Worm (Caenorhabditis elegans) whole organism, L2 larva: ENCODE measurements around the gene irld-65.
A peak's percentile ranks its signal among the peaks of the same experiment; 100 is the strongest.

Experiments
- C34F6.9 ChIP-seq: fragments of 150-350 bp; optimal IDR thresholded peaks from 2 replicates; lab custom pipeline; 2014; ENCODE audit warnings: missing biosample characterization, missing genetic modification characterization
- F13H6.1 ChIP-seq: sonication (generic microtip); optimal IDR thresholded peaks from 2 replicates; lab custom pipeline; 2016; ENCODE audit warnings: missing genetic modification characterization, missing compliant biosample characterization
- Y55F3AM.14 ChIP-seq: fragments of 200-800 bp; sonication (Bioruptor generic); optimal IDR thresholded peaks from 2 replicates; lab custom pipeline; 2018; ENCODE audit warnings: mild to moderate bottlenecking, missing genetic modification characterization, missing compliant biosample characterization
- ZK546.5 ChIP-seq: sonication (generic microtip); optimal IDR thresholded peaks from 2 replicates; lab custom pipeline; 2017; ENCODE audit warnings: missing biosample characterization, missing genetic modification characterization
- aly-2 ChIP-seq: fragments of 150-350 bp; optimal IDR thresholded peaks from 2 replicates; lab custom pipeline; 2014; ENCODE audit warnings: missing biosample characterization, missing genetic modification characterization
- ama-1 ChIP-seq: fragments of 150-350 bp; optimal IDR thresholded peaks from 2 replicates; lab custom pipeline; 2018; ENCODE audit warnings: inconsistent platforms
- ceh-16 ChIP-seq: fragments of 150-350 bp; optimal IDR thresholded peaks from 2 replicates; lab custom pipeline; 2014; ENCODE audit warnings: missing biosample characterization, missing genetic modification characterization
- ceh-82 ChIP-seq: fragments of 150-350 bp; optimal IDR thresholded peaks from 2 replicates; lab custom pipeline; 2014; ENCODE audit warnings: missing biosample characterization, missing genetic modification characterization
- crh-2 ChIP-seq: sonication (generic microtip); optimal IDR thresholded peaks from 2 replicates; lab custom pipeline; 2017; ENCODE audit warnings: missing biosample characterization, missing genetic modification characterization
- elt-3 ChIP-seq: sonication (generic microtip); optimal IDR thresholded peaks from 2 replicates; lab custom pipeline; 2017; ENCODE audit warnings: missing biosample characterization, missing genetic modification characterization
- fos-1 ChIP-seq: fragments of 150-350 bp; optimal IDR thresholded peaks from 2 replicates; lab custom pipeline; 2014; ENCODE audit warnings: missing biosample characterization, missing genetic modification characterization
- gmeb-1 ChIP-seq: fragments of 150-350 bp; optimal IDR thresholded peaks from 2 replicates; lab custom pipeline; 2014; ENCODE audit warnings: missing biosample characterization, missing genetic modification characterization
- lin-11 ChIP-seq: fragments of 150-350 bp; sonication (generic microtip); optimal IDR thresholded peaks from 2 replicates; lab custom pipeline; 2014; ENCODE audit warnings: missing biosample characterization, missing genetic modification characterization, inconsistent platforms, mixed read lengths
- lin-13 ChIP-seq: fragments of 150-350 bp; optimal IDR thresholded peaks from 2 replicates; lab custom pipeline; 2014; ENCODE audit warnings: missing biosample characterization, missing genetic modification reagents, missing genetic modification characterization
- lin-39 ChIP-seq: fragments of 150-350 bp; optimal IDR thresholded peaks from 2 replicates; lab custom pipeline; 2014; ENCODE audit warnings: missing biosample characterization, missing genetic modification reagents, missing genetic modification characterization
- lsy-2 ChIP-seq, 2 experiments: fragments of 150-350 bp in 1 of 2; sonication (generic microtip) in 1 of 2; optimal IDR thresholded peaks; 2 replicates each; lab custom pipeline; 2014 to 2017; ENCODE audit warnings: missing biosample characterization in 2 of 2, missing genetic modification characterization in 2 of 2
- mab-5 ChIP-seq: fragments of 150-350 bp; optimal IDR thresholded peaks from 2 replicates; lab custom pipeline; 2014; ENCODE audit warnings: missing biosample characterization, missing genetic modification characterization
- mbf-1 ChIP-seq: sonication (generic microtip); optimal IDR thresholded peaks from 2 replicates; lab custom pipeline; 2017; ENCODE audit warnings: missing biosample characterization, missing genetic modification characterization
- mdl-1 ChIP-seq, 2 experiments: fragments of 150-350 bp in 1 of 2; sonication (generic microtip) in 1 of 2; optimal IDR thresholded peaks; 2 replicates each; lab custom pipeline; 2017; ENCODE audit warnings: missing biosample characterization in 2 of 2, missing genetic modification characterization in 2 of 2
- nhr-12 ChIP-seq: fragments of 150-350 bp; optimal IDR thresholded peaks from 2 replicates; lab custom pipeline; 2014; ENCODE audit warnings: missing biosample characterization, missing genetic modification characterization
- nhr-129 ChIP-seq: fragments of 150-350 bp; optimal IDR thresholded peaks from 2 replicates; lab custom pipeline; 2014; ENCODE audit warnings: missing biosample characterization, missing genetic modification characterization
- nhr-23 ChIP-seq: fragments of 150-350 bp; optimal IDR thresholded peaks from 2 replicates; lab custom pipeline; 2014; ENCODE audit warnings: missing biosample characterization, missing genetic modification reagents, missing genetic modification characterization
- nhr-25 ChIP-seq: fragments of 150-350 bp; sonication (generic microtip); optimal IDR thresholded peaks from 3 replicates; lab custom pipeline; 2014; ENCODE audit warnings: missing biosample characterization, missing genetic modification characterization
- nhr-6 ChIP-seq: fragments of 150-350 bp; optimal IDR thresholded peaks from 2 replicates; lab custom pipeline; 2014; ENCODE audit warnings: missing biosample characterization, missing genetic modification characterization
- nhr-77 ChIP-seq: fragments of 150-350 bp; optimal IDR thresholded peaks from 2 replicates; lab custom pipeline; 2014; ENCODE audit warnings: missing biosample characterization, missing genetic modification characterization
- sem-4 ChIP-seq: fragments of 150-350 bp; optimal IDR thresholded peaks from 2 replicates; lab custom pipeline; 2014; ENCODE audit warnings: missing biosample characterization, missing genetic modification reagents, missing genetic modification characterization
- skn-1 ChIP-seq: sonication (generic microtip); optimal IDR thresholded peaks from 2 replicates; lab custom pipeline; 2017; ENCODE audit warnings: missing biosample characterization, missing genetic modification characterization
- snpc-4 ChIP-seq: fragments of 150-350 bp; optimal IDR thresholded peaks from 2 replicates; lab custom pipeline; 2014; ENCODE audit warnings: missing biosample characterization, missing genetic modification characterization
- unc-55 ChIP-seq: fragments of 150-350 bp; sonication (generic microtip); optimal IDR thresholded peaks from 3 replicates; lab custom pipeline; 2014; ENCODE audit warnings: missing biosample characterization, missing genetic modification reagents, missing genetic modification characterization
- unc-62 ChIP-seq: fragments of 150-350 bp; optimal IDR thresholded peaks from 2 replicates; lab custom pipeline; 2014; ENCODE audit warnings: missing biosample characterization, missing genetic modification reagents, missing genetic modification characterization
- zag-1 ChIP-seq: fragments of 150-350 bp; optimal IDR thresholded peaks from 2 replicates; lab custom pipeline; 2014; ENCODE audit warnings: missing biosample characterization, missing genetic modification characterization
- ztf-1 ChIP-seq: fragments of 200-800 bp; sonication (Bioruptor generic); conservative IDR thresholded peaks from 2 replicates; pipeline ENCODE4 v1.3.6; 2022; ENCODE audit warnings: missing genetic modification characterization, missing compliant biosample characterization
- ztf-11 ChIP-seq: sonication (generic microtip); optimal IDR thresholded peaks from 2 replicates; lab custom pipeline; 2017; ENCODE audit warnings: missing biosample characterization, missing genetic modification characterization

Gene irld-65

DNA sequence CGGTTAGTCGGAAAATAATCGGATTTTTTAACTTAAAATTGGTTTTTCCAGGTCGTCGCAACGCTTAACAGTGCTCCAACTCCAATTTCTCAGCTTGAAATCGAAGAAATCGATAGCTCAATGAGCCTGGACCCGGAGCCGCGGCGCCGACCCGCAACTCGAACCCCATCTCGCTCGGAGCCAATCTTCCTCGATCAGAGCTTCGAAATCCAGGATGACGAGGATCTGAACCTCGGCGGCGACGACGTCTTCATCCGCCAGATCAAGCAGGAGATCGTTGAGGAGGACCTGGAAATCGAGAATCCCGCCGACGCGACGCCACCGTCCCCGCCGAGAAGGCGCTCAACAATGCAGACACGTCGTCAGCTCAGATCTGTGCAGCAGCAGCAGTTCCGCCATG lies 17.5 kb downstream of the irld-65 start:
- TF ChIP-seq fos-1 (tag; lab: Kevin White, UChicago) (no peak), nhr-77 (tag; lab: Kevin White, UChicago) (no peak), C34F6.9 (tag; lab: Kevin White, UChicago) (no peak), ZK546.5 (tag; lab: Kevin White, UChicago) (no peak), nhr-23 (tag; lab: Kevin White, UChicago) (no peak), skn-1 (tag; lab: Kevin White, UChicago) (no peak), nhr-25 (tag; lab: Kevin White, UChicago) (no peak), ztf-11 (tag; lab: Kevin White, UChicago) (no peak), mbf-1 (tag; lab: Kevin White, UChicago) (no peak)

DNA sequence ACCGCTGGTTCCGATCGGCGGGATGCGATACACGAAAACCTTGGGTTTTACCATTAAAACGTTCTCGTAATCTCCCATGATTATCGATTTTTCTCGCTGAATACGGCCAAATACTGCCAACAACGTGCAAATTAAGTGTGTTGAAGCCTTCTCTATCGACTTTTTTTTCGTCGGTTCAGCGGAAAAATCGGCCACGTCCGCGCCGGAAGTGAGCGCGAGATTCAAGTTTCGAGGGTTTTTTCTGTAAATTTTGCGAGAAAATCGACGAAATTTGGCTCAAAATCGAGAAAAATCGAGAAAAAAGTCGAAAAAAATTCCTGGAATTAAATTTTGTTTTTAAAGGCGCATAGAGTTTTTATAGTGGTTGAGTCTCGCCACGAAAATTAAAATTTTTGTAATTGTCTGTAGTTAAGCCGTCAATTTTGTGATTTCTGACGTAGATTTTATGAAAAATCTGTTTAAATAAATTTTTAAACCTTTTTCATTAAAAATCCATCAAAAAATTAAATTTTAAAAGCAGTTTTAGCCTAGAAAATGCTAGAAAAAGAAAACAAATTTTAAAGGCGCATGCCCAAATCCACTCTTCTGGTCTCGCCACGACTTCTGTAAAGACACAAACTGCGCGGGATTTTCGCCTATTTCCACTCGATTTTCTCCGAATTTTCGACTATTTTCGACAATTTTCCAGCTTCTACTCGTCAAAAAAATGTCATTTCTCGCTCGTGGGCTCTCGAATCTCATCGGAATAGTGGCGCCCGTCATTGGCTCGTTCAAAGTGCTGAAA lies 18.5 kb downstream of the irld-65 start, which contains the start of the genes ncap-1 and Y110A2AR.1:
Gene ncap-1 (minus strand): TSS at position 241 of the 784 bp plus-strand sequence.
Gene Y110A2AR.1 (plus strand): TSS at position 637 of the 784 bp plus-strand sequence.
- TF ChIP-seq crh-2 (tag; lab: Kevin White, UChicago) (no peak), unc-62 (GFP tag; lab: Kevin White, UChicago) (no peak), zag-1 (tag; lab: Kevin White, UChicago) (no peak), mbf-1 (tag; lab: Kevin White, UChicago) (no peak), ceh-82 (tag; lab: Kevin White, UChicago) (no peak), aly-2 (tag; lab: Kevin White, UChicago) (no peak), ceh-16 (tag; lab: Kevin White, UChicago) (no peak), snpc-4 (tag; lab: Kevin White, UChicago) (no peak), elt-3 (tag; lab: Kevin White, UChicago) (no peak), C34F6.9 (tag; lab: Kevin White, UChicago) (peak; percentile 19), fos-1 (tag; lab: Kevin White, UChicago) (no peak), ZK546.5 (tag; lab: Kevin White, UChicago) (no peak), nhr-12 (tag; lab: Kevin White, UChicago) (no peak), skn-1 (tag; lab: Kevin White, UChicago) (no peak), F13H6.1 (tag; lab: Kevin White, UChicago) (no peak), sem-4 (tag; lab: Kevin White, UChicago) (no peak), gmeb-1 (tag; lab: Kevin White, UChicago) (peak; percentile 27), lsy-2 (tag; optimal IDR thresholded peaks at IDR 0.05; lab: Kevin White, UChicago) (peak in 1 of 2 experiments; percentile 25), unc-55 (GFP tag; lab: Kevin White, UChicago) (peak; percentile 34), lin-11 (tag; lab: Kevin White, UChicago) (no peak), Y55F3AM.14 (no peak), nhr-23 (tag; lab: Kevin White, UChicago) (no peak), mab-5 (tag; lab: Kevin White, UChicago) (no peak), mdl-1 (tag; optimal IDR thresholded peaks at IDR 0.05; lab: Kevin White, UChicago) (no peak), nhr-129 (tag; lab: Kevin White, UChicago) (no peak), lin-39 (tag; lab: Kevin White, UChicago) (no peak), nhr-77 (tag; lab: Kevin White, UChicago) (no peak)

DNA sequence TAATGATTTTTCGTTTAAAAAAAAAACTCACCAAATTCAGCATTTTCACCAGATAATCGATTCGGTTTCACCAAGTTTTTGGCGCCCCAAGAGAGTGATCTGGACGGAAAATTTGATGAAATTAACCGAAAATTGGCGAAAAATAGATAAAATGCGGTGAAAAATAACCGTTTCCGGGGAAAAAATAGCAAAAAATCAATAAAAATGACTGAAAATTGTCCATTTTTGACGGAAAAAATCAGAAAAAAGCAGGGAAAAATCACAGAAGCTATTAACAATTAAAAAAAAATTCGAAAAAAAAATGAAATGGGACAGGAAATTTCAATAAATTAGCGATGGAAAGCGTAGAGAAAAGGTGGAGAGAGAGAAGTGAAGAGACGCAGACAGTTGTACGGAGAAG lies 24.2 kb downstream of the irld-65 start, which contains the start of gene ubc-15:
Gene ubc-15 (minus strand): TSS at position 101 of the 400 bp plus-strand sequence.
- peak; percentile 5 for TF ChIP-seq unc-55 (GFP tag; lab: Kevin White, UChicago)
- TF ChIP-seq lin-13 (GFP tag; lab: Kevin White, UChicago): no peak
- no peak for TF ChIP-seq unc-62 (GFP tag; lab: Kevin White, UChicago)
- TF ChIP-seq skn-1 (tag; lab: Kevin White, UChicago): no peak
- TF ChIP-seq zag-1 (tag; lab: Kevin White, UChicago): no peak
- no peak for TF ChIP-seq nhr-129 (tag; lab: Kevin White, UChicago)
- no peak for TF ChIP-seq mbf-1 (tag; lab: Kevin White, UChicago)

DNA sequence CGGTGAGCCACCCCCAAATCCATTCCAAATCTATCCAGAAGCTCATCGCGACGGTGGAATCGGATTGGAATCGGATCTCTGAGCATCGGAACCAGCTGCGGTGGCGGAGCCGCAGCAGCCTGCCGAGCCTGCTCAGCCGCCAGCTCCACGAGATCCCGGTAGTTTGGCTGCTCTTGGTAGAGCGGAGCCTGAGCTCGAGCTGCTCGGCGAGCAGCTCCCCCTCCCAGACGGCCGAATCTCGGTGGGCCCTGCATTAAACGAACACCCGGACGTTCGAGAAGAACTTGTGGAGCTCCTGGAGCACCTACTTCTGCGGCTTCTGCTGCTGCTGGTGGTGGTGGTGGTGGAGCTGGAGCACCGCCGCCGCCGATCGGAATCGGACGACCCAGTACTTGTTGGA lies 34.0 kb downstream of the irld-65 start:
- TF ChIP-seq nhr-6 (tag; lab: Kevin White, UChicago) (no peak), crh-2 (tag; lab: Kevin White, UChicago) (no peak), sem-4 (tag; lab: Kevin White, UChicago) (no peak), ztf-1 (GFP tag; lab: Robert Waterston, UW) (no peak), ama-1 (no peak), ceh-16 (tag; lab: Kevin White, UChicago) (no peak), ztf-11 (tag; lab: Kevin White, UChicago) (no peak)
- TF ChIP-seq, all 48 proteins: peak for 0
